Fruit fly (Drosophila melanogaster) whole organism, embryonic: ENCODE measurements around the gene CG5641.
A peak's percentile ranks its signal among the peaks of the same experiment; 100 is the strongest.

Source experiments
- Blimp-1 ChIP-seq: fragments of 200-800 bp; sonication (Bioruptor generic); optimal IDR thresholded peaks from 3 replicates; lab custom pipeline; 2018; ENCODE audit warnings: missing biosample characterization, missing genetic modification characterization, mild to moderate bottlenecking, moderate library complexity, missing genetic modification reagents
- CG12769 ChIP-seq: fragments of 200-800 bp; sonication (Bioruptor generic); optimal IDR thresholded peaks from 2 replicates; lab custom pipeline; 2019; ENCODE audit warnings: missing biosample characterization, mild to moderate bottlenecking, missing genetic modification characterization, moderate library complexity
- CG13287 ChIP-seq: fragments of 200-800 bp; sonication (Bioruptor generic); IDR thresholded peaks from 2 replicates; pipeline ENCODE4 v1.3.6; 2022; ENCODE audit warnings: missing biosample characterization, missing genetic modification characterization; ENCODE audit not compliant: partially characterized antibody
- CG13624 ChIP-seq: fragments of 200-800 bp; sonication (Bioruptor generic); optimal IDR thresholded peaks from 2 replicates; lab custom pipeline; 2016; ENCODE audit warnings: missing biosample characterization, missing genetic modification characterization
- CG16813 ChIP-seq: fragments of 200-800 bp; sonication (Bioruptor generic); IDR thresholded peaks from 3 replicates; pipeline ENCODE4 v1.3.6; 2022; ENCODE audit warnings: missing biosample characterization, missing genetic modification characterization; ENCODE audit not compliant: partially characterized antibody
- CG17385 ChIP-seq: fragments of 200-800 bp; sonication (Bioruptor generic); optimal IDR thresholded peaks from 3 replicates; lab custom pipeline; 2018; ENCODE audit warnings: missing biosample characterization, mild to moderate bottlenecking, missing genetic modification characterization
- CG18262 ChIP-seq: fragments of 200-800 bp; optimal IDR thresholded peaks from 3 replicates; lab custom pipeline; 2019; ENCODE audit warnings: missing biosample characterization, mild to moderate bottlenecking, missing genetic modification characterization, moderate library complexity
- CG2116 ChIP-seq: fragments of 200-800 bp; sonication (Bioruptor generic); optimal IDR thresholded peaks from 3 replicates; lab custom pipeline; 2018; ENCODE audit warnings: missing biosample characterization, mild to moderate bottlenecking, missing genetic modification characterization
- CG2202 ChIP-seq: fragments of 200-800 bp; sonication (Bioruptor generic); optimal IDR thresholded peaks from 2 replicates; lab custom pipeline; 2018; ENCODE audit warnings: missing biosample characterization, mild to moderate bottlenecking, missing genetic modification characterization
- CG30020 ChIP-seq: fragments of 200-800 bp; optimal IDR thresholded peaks from 2 replicates; lab custom pipeline; 2019; ENCODE audit warnings: missing biosample characterization, mild to moderate bottlenecking, missing genetic modification characterization, moderate library complexity
- CG30403 ChIP-seq: fragments of 200-800 bp; sonication (Bioruptor generic); optimal IDR thresholded peaks from 3 replicates; lab custom pipeline; 2016; ENCODE audit warnings: missing biosample characterization, missing genetic modification characterization
- CG31388 ChIP-seq: fragments of 200-800 bp; sonication (Bioruptor generic); optimal IDR thresholded peaks from 2 replicates; lab custom pipeline; 2016; ENCODE audit warnings: missing biosample characterization, missing genetic modification characterization
- CG3281 ChIP-seq: fragments of 200-800 bp; sonication (Bioruptor generic); optimal IDR thresholded peaks from 3 replicates; lab custom pipeline; 2017; ENCODE audit warnings: missing biosample characterization, mild to moderate bottlenecking, missing genetic modification characterization
- CG3995 ChIP-seq: fragments of 200-800 bp; sonication (Bioruptor generic); optimal IDR thresholded peaks from 3 replicates; lab custom pipeline; 2016; ENCODE audit warnings: missing biosample characterization, missing genetic modification characterization
- CG4282 ChIP-seq: fragments of 200-800 bp; sonication (Bioruptor generic); optimal IDR thresholded peaks from 2 replicates; lab custom pipeline; 2016; ENCODE audit warnings: missing biosample characterization, missing genetic modification characterization
- CG4424 ChIP-seq: fragments of 200-800 bp; sonication (Bioruptor generic); optimal IDR thresholded peaks from 3 replicates; lab custom pipeline; 2016; ENCODE audit warnings: missing biosample characterization, missing genetic modification characterization
- CG6272 ChIP-seq: fragments of 200-800 bp; sonication (Bioruptor generic); IDR thresholded peaks from 2 replicates; pipeline ENCODE4 v1.3.6; 2022; ENCODE audit warnings: missing biosample characterization, missing genetic modification characterization
- CG7786 ChIP-seq: fragments of 200-800 bp; sonication (Bioruptor generic); optimal IDR thresholded peaks from 2 replicates; lab custom pipeline; 2016; ENCODE audit warnings: missing biosample characterization, missing genetic modification characterization
- CG8388 ChIP-seq: fragments of 200-800 bp; sonication (Bioruptor generic); optimal IDR thresholded peaks from 2 replicates; lab custom pipeline; 2019; ENCODE audit warnings: missing biosample characterization, mild to moderate bottlenecking, missing genetic modification characterization, moderate library complexity
- CoRest ChIP-seq: fragments of 200-800 bp; sonication (Bioruptor generic); optimal IDR thresholded peaks from 3 replicates; lab custom pipeline; 2018; ENCODE audit warnings: missing biosample characterization, mild to moderate bottlenecking, missing genetic modification characterization, moderate library complexity
- D19B ChIP-seq: fragments of 200-800 bp; sonication (Bioruptor generic); optimal IDR thresholded peaks from 2 replicates; lab custom pipeline; 2017; ENCODE audit warnings: missing biosample characterization, mild to moderate bottlenecking, missing genetic modification characterization
- Deaf1 ChIP-seq: fragments of 200-800 bp; optimal IDR thresholded peaks from 3 replicates; lab custom pipeline; 2019; ENCODE audit warnings: missing biosample characterization, mild to moderate bottlenecking, missing genetic modification characterization, moderate library complexity
- Dip3 ChIP-seq: fragments of 200-800 bp; sonication (Bioruptor generic); optimal IDR thresholded peaks from 3 replicates; lab custom pipeline; 2016; ENCODE audit warnings: missing biosample characterization, missing genetic modification characterization
- Doc3 ChIP-seq: fragments of 200-800 bp; sonication (Bioruptor generic); IDR thresholded peaks from 3 replicates; pipeline ENCODE4 v1.3.6; 2022; ENCODE audit warnings: missing biosample characterization, missing genetic modification characterization; ENCODE audit not compliant: partially characterized antibody
- Ets65A ChIP-seq: fragments of 200-800 bp; sonication (Bioruptor generic); peaks from one replicate; lab custom pipeline; 2016; ENCODE audit warnings: missing biosample characterization, missing genetic modification characterization
- Lpt ChIP-seq: fragments of >200 bp; optimal IDR thresholded peaks from 2 replicates; lab custom pipeline; 2018; ENCODE audit warnings: missing biosample characterization, missing genetic modification characterization
- Myb ChIP-seq: fragments of 200-800 bp; sonication (Bioruptor generic); optimal IDR thresholded peaks from 2 replicates; lab custom pipeline; 2016; ENCODE audit warnings: missing biosample characterization, missing genetic modification characterization
- PHDP ChIP-seq: fragments of 200-800 bp; sonication (Bioruptor generic); optimal IDR thresholded peaks from 3 replicates; lab custom pipeline; 2018; ENCODE audit warnings: missing biosample characterization, mild to moderate bottlenecking, missing genetic modification characterization, moderate library complexity
- Sry-δ ChIP-seq: fragments of 200-800 bp; sonication (Bioruptor generic); optimal IDR thresholded peaks from 2 replicates; lab custom pipeline; 2016; ENCODE audit warnings: missing biosample characterization, missing genetic modification characterization
- abd-A ChIP-seq: fragments of 200-800 bp; sonication (Bioruptor generic); optimal IDR thresholded peaks from 3 replicates; lab custom pipeline; 2019; ENCODE audit warnings: missing biosample characterization, mild to moderate bottlenecking, missing genetic modification characterization, moderate library complexity
- az2 ChIP-seq: fragments of 200-800 bp; sonication (Bioruptor generic); optimal IDR thresholded peaks from 3 replicates; lab custom pipeline; 2016; ENCODE audit warnings: missing biosample characterization, missing genetic modification characterization
- bbx ChIP-seq: fragments of 200-800 bp; sonication (Bioruptor generic); IDR thresholded peaks from 2 replicates; pipeline ENCODE4 v1.3.6; 2022; ENCODE audit warnings: missing biosample characterization, missing genetic modification characterization; ENCODE audit not compliant: partially characterized antibody
- cwo ChIP-seq: fragments of 200-800 bp; sonication (Bioruptor generic); optimal IDR thresholded peaks from 3 replicates; lab custom pipeline; 2017; ENCODE audit warnings: missing biosample characterization, missing genetic modification characterization, mild to moderate bottlenecking, moderate library complexity, missing genetic modification reagents
- exex ChIP-seq: fragments of 200-800 bp; sonication (Bioruptor generic); optimal IDR thresholded peaks from 4 replicates; lab custom pipeline; 2018; ENCODE audit warnings: missing biosample characterization, mild to moderate bottlenecking, missing genetic modification characterization, moderate library complexity
- fru ChIP-seq: fragments of >200 bp; optimal IDR thresholded peaks from 2 replicates; lab custom pipeline; 2017
- lilli ChIP-seq: fragments of 200-800 bp; sonication (Bioruptor generic); optimal IDR thresholded peaks from 3 replicates; lab custom pipeline; 2016; ENCODE audit warnings: missing biosample characterization, missing genetic modification characterization
- nerfin-2 ChIP-seq: fragments of 200-800 bp; sonication (Bioruptor generic); IDR thresholded peaks from 2 replicates; pipeline ENCODE4 v1.3.6; 2022; ENCODE audit warnings: missing biosample characterization, missing genetic modification characterization; ENCODE audit not compliant: partially characterized antibody
- nom ChIP-seq: fragments of 200-800 bp; sonication (Bioruptor generic); optimal IDR thresholded peaks from 2 replicates; lab custom pipeline; 2017; ENCODE audit warnings: missing biosample characterization, missing genetic modification characterization, mild to moderate bottlenecking, moderate library complexity, missing genetic modification reagents
- odd ChIP-seq: fragments of 200-800 bp; sonication (Bioruptor generic); optimal IDR thresholded peaks from 2 replicates; lab custom pipeline; 2017; ENCODE audit warnings: missing biosample characterization, mild to moderate bottlenecking, missing genetic modification characterization
- onecut ChIP-seq: fragments of 200-800 bp; sonication (Bioruptor generic); IDR thresholded peaks from 2 replicates; pipeline ENCODE4 v1.3.6; 2022; ENCODE audit warnings: missing biosample characterization, missing genetic modification characterization
- pho ChIP-seq: fragments of 200-800 bp; sonication (Bioruptor generic); optimal IDR thresholded peaks from 2 replicates; lab custom pipeline; 2016; ENCODE audit warnings: missing biosample characterization, missing genetic modification characterization
- phol ChIP-seq: fragments of 200-800 bp; sonication (Bioruptor generic); optimal IDR thresholded peaks from 3 replicates; lab custom pipeline; 2018; ENCODE audit warnings: missing biosample characterization, mild to moderate bottlenecking, missing genetic modification characterization, moderate library complexity
- row ChIP-seq: fragments of 200-800 bp; sonication (Bioruptor generic); IDR thresholded peaks from 3 replicates; pipeline ENCODE4 v1.3.6; 2022; ENCODE audit warnings: missing biosample characterization, missing genetic modification characterization
- sqz ChIP-seq: fragments of 200-800 bp; sonication (Bioruptor generic); optimal IDR thresholded peaks from 3 replicates; lab custom pipeline; 2018; ENCODE audit warnings: missing biosample characterization, mild to moderate bottlenecking, missing genetic modification characterization
- stwl ChIP-seq: fragments of 200-800 bp; sonication (Bioruptor generic); optimal IDR thresholded peaks from 3 replicates; lab custom pipeline; 2018; ENCODE audit warnings: missing biosample characterization, mild to moderate bottlenecking, missing genetic modification characterization, moderate library complexity
- vvl ChIP-seq: fragments of 200-800 bp; sonication (Bioruptor generic); IDR thresholded peaks from 2 replicates; pipeline ENCODE4 v1.3.6; 2022; ENCODE audit warnings: missing biosample characterization, missing genetic modification characterization
- zen ChIP-seq: fragments of 200-800 bp; sonication (Bioruptor generic); optimal IDR thresholded peaks from 3 replicates; lab custom pipeline; 2018; ENCODE audit warnings: missing biosample characterization, mild to moderate bottlenecking, missing genetic modification characterization, moderate library complexity

Gene CG5641

dm6 chr3R:12406235-12407196, 22.6 kb downstream of the CG5641 start, which contains the start of gene CG5167 (continued):
- TF ChIP-seq lilli (peak; percentile 45), CG18262 (tag; lab: Kevin White, UChicago) (peak; percentile 58), pho (GFP tag; lab: Kevin White, UChicago) (peak; percentile 18), onecut (GFP tag; lab: Robert Waterston, UW) (peak; percentile 23; the same call in 1 of the 2 replicates), CG3995 (GFP tag; lab: Kevin White, UChicago) (peak; percentile 51), Myb (GFP tag; lab: Kevin White, UChicago) (peak; percentile 9), CoRest (peak; percentile 45), Sry-δ (GFP tag; lab: Kevin White, UChicago) (peak; percentile 45), CG4282 (GFP tag; lab: Kevin White, UChicago) (peak; percentile 18), Doc3 (GFP tag; lab: Robert Waterston, UW) (peak; percentile 53; the same call in 1 of the 3 replicates), CG7786 (GFP tag; lab: Kevin White, UChicago) (no peak), CG6272 (no peak), CG17385 (GFP tag; lab: Kevin White, UChicago) (peak; percentile 23), nerfin-2 (GFP tag; lab: Robert Waterston, UW) (peak; percentile 23; the same call in 1 of the 2 replicates), CG3281 (peak; percentile 24), D19B (GFP tag; lab: Kevin White, UChicago) (peak; percentile 21), CG13287 (peak; percentile 52; the same call in 1 of the 2 replicates), bbx (GFP tag; lab: Robert Waterston, UW) (0 out of 2 replicates have a peak, but pooled peaks have one; percentile 22), CG30403 (GFP tag; lab: Kevin White, UChicago) (peak; percentile 34), CG8388 (peak; percentile 24), odd (GFP tag; lab: Kevin White, UChicago) (peak; percentile 3), CG30020 (tag; lab: Kevin White, UChicago) (peak; percentile 5), CG13624 (GFP tag; lab: Kevin White, UChicago) (no peak), CG4424 (peak; percentile 11), nom (GFP tag; lab: Kevin White, UChicago) (peak; percentile 95), zen (tag; lab: Kevin White, UChicago) (peak; percentile 57), Ets65A (GFP tag; lab: Kevin White, UChicago) (peak; percentile 44), exex (tag; lab: Kevin White, UChicago) (peak; percentile 89), CG16813 (0 out of 3 replicates have a peak, but pooled peaks have one; percentile 8), phol (tag; lab: Kevin White, UChicago) (peak; percentile 48), Blimp-1 (no peak), PHDP (tag; lab: Kevin White, UChicago) (peak; percentile 66), Deaf1 (tag; lab: Kevin White, UChicago) (peak; percentile 50), row (GFP tag; lab: Robert Waterston, UW) (peak; percentile 70), abd-A (tag; lab: Kevin White, UChicago) (no peak), Dip3 (GFP tag; lab: Kevin White, UChicago) (peak; percentile 7), fru (lab: Kevin White, UChicago) (no peak), CG2202 (tag; lab: Kevin White, UChicago) (peak; percentile 7), cwo (GFP tag; lab: Kevin White, UChicago) (no peak), CG12769 (tag; lab: Kevin White, UChicago) (no peak), az2 (GFP tag; lab: Kevin White, UChicago) (peak; percentile 37), Lpt (no peak), vvl (GFP tag; lab: Robert Waterston, UW) (peak; percentile 49; the same call in 1 of the 2 replicates), sqz (GFP tag; lab: Kevin White, UChicago) (peak; percentile 2), CG2116 (GFP tag; lab: Kevin White, UChicago) (peak; percentile 43), stwl (tag; lab: Kevin White, UChicago) (peak; percentile 60), CG31388 (GFP tag; lab: Kevin White, UChicago) (no peak)
